Worm (Caenorhabditis elegans): ENCODE results near the gene C27A2.8.
"Not testable (repeated sequence)": the region's sequence is repeated elsewhere in the genome, so short reads cannot be mapped to it uniquely, and the experiment has no call there.

DNA sequence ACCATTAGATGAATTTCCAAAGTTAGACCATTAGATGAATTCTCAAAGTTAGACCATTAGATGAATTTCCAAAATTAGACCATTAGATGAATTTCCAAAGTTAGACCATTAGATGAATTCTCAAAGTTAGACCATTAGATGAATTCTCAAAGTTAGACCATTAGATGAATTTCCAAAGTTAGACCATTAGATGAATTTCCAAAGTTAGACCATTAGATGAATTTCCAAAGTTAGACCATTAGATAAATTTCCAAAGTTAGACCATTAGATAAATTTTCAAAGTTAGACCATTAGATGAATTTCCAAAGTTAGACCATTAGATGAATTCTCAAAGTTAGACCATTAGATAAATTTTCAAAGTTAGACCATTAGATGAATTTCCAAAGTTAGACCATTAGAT is 29.6 kb upstream of the C27A2.8 start:
- not testable (repeated sequence) for TF ChIP-seq hnd-1 (tag; optimal IDR thresholded peaks at IDR 0.05); ama-1 (optimal IDR thresholded peaks at IDR 0.05); ets-7 (tag; optimal IDR thresholded peaks at IDR 0.05); ceh-13 (GFP tag; optimal IDR thresholded peaks at IDR 0.05); B0310.2 (tag; optimal IDR thresholded peaks at IDR 0.05); F13C5.2 (tag; optimal IDR thresholded peaks at IDR 0.05); flt-1 (GFP tag; IDR thresholded peaks at IDR 0.05)
- TF ChIP-seq sea-1 (GFP tag; conservative IDR thresholded peaks at IDR 0.05), result peak; percentile 89
- peak; percentile 81 for TF ChIP-seq scrt-1 (GFP tag; IDR thresholded peaks at IDR 0.05)
- TF ChIP-seq tbx-11 (GFP tag; IDR thresholded peaks at IDR 0.05), result peak; percentile 99
- TF ChIP-seq tbx-37 (GFP tag; conservative IDR thresholded peaks at IDR 0.05), result peak; percentile 90

All from whole organism, early embryonic.